Worm (Caenorhabditis elegans): ENCODE measurements around the gene pha-1.

DNA sequence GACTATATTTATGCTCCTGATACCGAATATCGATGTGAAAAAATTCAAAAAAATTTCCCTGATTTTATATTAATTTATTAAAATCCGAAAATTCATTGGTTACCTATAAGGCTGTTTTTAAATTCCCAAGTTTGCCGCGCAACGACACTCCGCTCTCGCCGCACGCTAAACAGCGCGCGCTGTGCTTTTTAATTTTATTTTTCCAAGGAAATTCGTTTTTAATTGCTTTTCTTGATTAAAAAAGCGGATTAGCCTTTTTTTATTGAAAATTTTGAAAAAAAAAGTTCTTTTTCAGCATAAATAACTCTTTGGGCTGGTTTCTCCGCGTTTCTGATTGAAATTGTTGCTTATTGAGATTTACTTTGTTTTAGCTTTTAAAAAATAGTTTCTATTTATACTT, 24.2 kb upstream of the pha-1 start:
- TF ChIP-seq zag-1 (tag; optimal IDR thresholded peaks at IDR 0.05), result no peak
- TF ChIP-seq fkh-10 (GFP tag; optimal IDR thresholded peaks at IDR 0.05), result no peak
- no peak for TF ChIP-seq egl-27 (tag; optimal IDR thresholded peaks at IDR 0.05)
- no peak for TF ChIP-seq ztf-4 (tag; optimal IDR thresholded peaks at IDR 0.05)
- no peak for TF ChIP-seq unc-62 (GFP tag; optimal IDR thresholded peaks at IDR 0.05)
- no peak for TF ChIP-seq nhr-11 (tag; optimal IDR thresholded peaks at IDR 0.05)
- TF ChIP-seq unc-39 (tag; optimal IDR thresholded peaks at IDR 0.05), result no peak
- TF ChIP-seq ama-1 (optimal IDR thresholded peaks at IDR 0.05), result no peak
- no peak for TF ChIP-seq pha-4 (tag; optimal IDR thresholded peaks at IDR 0.05)
- TF ChIP-seq nhr-77 (tag; optimal IDR thresholded peaks at IDR 0.05), result no peak
- TF ChIP-seq nhr-237 (tag; optimal IDR thresholded peaks at IDR 0.05), result no peak
- no peak for TF ChIP-seq ZK546.5 (tag; optimal IDR thresholded peaks at IDR 0.05)
- TF ChIP-seq nhr-76 (tag; optimal IDR thresholded peaks at IDR 0.05), result no peak
